Worm (Caenorhabditis elegans): ENCODE data around the gene C37C3.12.

- TF ChIP-seq ahr-1 (tag; optimal IDR thresholded peaks at IDR 0.05) = no peak
- no peak for TF ChIP-seq mec-3 (tag; optimal IDR thresholded peaks at IDR 0.05; ENCODE audit: borderline replicate concordance)
- TF ChIP-seq tbx-7 (tag; optimal IDR thresholded peaks at IDR 0.05) = no peak
- no peak for TF ChIP-seq nfya-1 (tag; optimal IDR thresholded peaks at IDR 0.05)
- no peak for TF ChIP-seq C38D4.7 (GFP tag; optimal IDR thresholded peaks at IDR 0.05)
- TF ChIP-seq odd-2 (tag; optimal IDR thresholded peaks at IDR 0.05) = no peak
Measured at ce11 chrV:7830952-7831351, 8.4 kb downstream of the C37C3.12 start.

Measured in whole organism, late embryonic.